Worm (Caenorhabditis elegans) whole organism, young adult: ENCODE data around the gene msp-38.

Experiments
- B0336.3 ChIP-seq: fragments of 200-800 bp; sonication (Bioruptor generic); IDR thresholded peaks from 2 replicates; pipeline ENCODE4 v1.3.6; 2022; ENCODE audit warnings: missing genetic modification characterization, missing compliant biosample characterization
- C17E4.6 ChIP-seq: fragments of 200-800 bp; sonication (Bioruptor generic); IDR thresholded peaks from 2 replicates; pipeline ENCODE4 v1.3.6; 2022; ENCODE audit warnings: missing genetic modification reagents, missing genetic modification characterization, missing compliant biosample characterization
- D2030.7 ChIP-seq: fragments of 200-800 bp; sonication (Bioruptor generic); IDR thresholded peaks from 2 replicates; pipeline ENCODE4 v1.3.6; 2022; ENCODE audit warnings: missing genetic modification reagents, missing genetic modification characterization, missing compliant biosample characterization
- F23B12.7 ChIP-seq: sonication (generic microtip); optimal IDR thresholded peaks from 2 replicates; lab custom pipeline; 2017; ENCODE audit warnings: missing genetic modification characterization, mild to moderate bottlenecking, missing compliant biosample characterization, antibody characterized with exemption, moderate library complexity; ENCODE audit not compliant: insufficient read depth
- F33H1.4 ChIP-seq: fragments of 200-800 bp; sonication (Bioruptor generic); IDR thresholded peaks from 2 replicates; pipeline ENCODE4 v1.3.6; 2022; ENCODE audit warnings: missing genetic modification reagents, missing genetic modification characterization, missing compliant biosample characterization
- F49E8.2 ChIP-seq: sonication (generic microtip); optimal IDR thresholded peaks from 3 replicates; lab custom pipeline; 2017; ENCODE audit warnings: missing genetic modification characterization, mild to moderate bottlenecking, missing compliant biosample characterization, antibody characterized with exemption, moderate library complexity; ENCODE audit not compliant: insufficient read depth
- F57A8.1 ChIP-seq: fragments of 200-800 bp; sonication (Bioruptor generic); optimal IDR thresholded peaks from 2 replicates; lab custom pipeline; 2018; ENCODE audit warnings: mild to moderate bottlenecking, missing genetic modification characterization, moderate library complexity, missing compliant biosample characterization
- F57C9.4 ChIP-seq: sonication (generic microtip); optimal IDR thresholded peaks from 2 replicates; lab custom pipeline; 2017; ENCODE audit warnings: mild to moderate bottlenecking, missing genetic modification characterization, missing compliant biosample characterization
- K11D2.4 ChIP-seq: fragments of 200-800 bp; sonication (Bioruptor generic); IDR thresholded peaks from 2 replicates; pipeline ENCODE4 v1.3.6; 2022; ENCODE audit warnings: missing genetic modification reagents, missing genetic modification characterization, missing compliant biosample characterization
- Y53G8AR.9 ChIP-seq: fragments of 200-800 bp; sonication (Bioruptor generic); conservative IDR thresholded peaks from 2 replicates; pipeline ENCODE4 v1.3.6; 2022; ENCODE audit warnings: missing genetic modification reagents, missing genetic modification characterization, missing compliant biosample characterization
- ZK185.1 ChIP-seq: sonication (generic microtip); optimal IDR thresholded peaks from 2 replicates; lab custom pipeline; 2016; ENCODE audit warnings: mild to moderate bottlenecking, missing genetic modification characterization, missing compliant biosample characterization; ENCODE audit not compliant: poor library complexity, severe bottlenecking
- ama-1 ChIP-seq, 3 experiments: fragments of 150-350 bp in 1 of 3; sonication (generic microtip) in 2 of 3; optimal IDR thresholded peaks; 2 replicates each; lab custom pipeline; 2014 to 2018; ENCODE audit warnings: missing biosample characterization in 2 of 3, missing genetic modification characterization in 2 of 3, missing genetic modification reagents in 2 of 3
- attf-5 ChIP-seq: fragments of 200-800 bp; sonication (Bioruptor generic); optimal IDR thresholded peaks from 2 replicates; lab custom pipeline; 2018; ENCODE audit warnings: mild to moderate bottlenecking, missing genetic modification characterization, missing compliant biosample characterization
- bed-2 ChIP-seq: fragments of 200-800 bp; sonication (Bioruptor generic); IDR thresholded peaks from 2 replicates; pipeline ENCODE4 v1.3.6; 2022; ENCODE audit warnings: missing genetic modification reagents, missing genetic modification characterization, missing compliant biosample characterization
- cebp-1 ChIP-seq, 2 experiments: fragments of 200-800 bp in 1 of 2; sonication (Bioruptor generic) in 1 of 2; sonication (generic microtip) in 1 of 2; IDR thresholded peaks in 1 of 2; optimal IDR thresholded peaks in 1 of 2; 2 replicates each; pipeline versions ENCODE4 v1.3.6 to Lab custom; 2017 to 2022; ENCODE audit warnings: missing compliant biosample characterization in 2 of 2, missing genetic modification characterization in 2 of 2, mild to moderate bottlenecking in 1 of 2, missing genetic modification reagents in 1 of 2, moderate library complexity in 1 of 2
- ceh-91 ChIP-seq: fragments of 200-800 bp; sonication (Bioruptor generic); IDR thresholded peaks from 2 replicates; pipeline ENCODE4 v1.3.6; 2022; ENCODE audit warnings: missing genetic modification reagents, missing genetic modification characterization, missing compliant biosample characterization
- dpl-1 ChIP-seq: fragments of 150-350 bp; optimal IDR thresholded peaks from 2 replicates; lab custom pipeline; 2014; ENCODE audit warnings: missing biosample characterization, missing genetic modification reagents, missing genetic modification characterization
- ekl-4 ChIP-seq: fragments of 200-800 bp; sonication (Bioruptor generic); IDR thresholded peaks from 2 replicates; pipeline ENCODE4 v1.3.6; 2022; ENCODE audit warnings: missing genetic modification reagents, missing genetic modification characterization, missing compliant biosample characterization
- hlh-12 ChIP-seq: sonication (generic microtip); optimal IDR thresholded peaks from 2 replicates; lab custom pipeline; 2016; ENCODE audit warnings: missing genetic modification characterization, missing compliant biosample characterization
- hmg-20 ChIP-seq: fragments of 200-800 bp; sonication (Bioruptor generic); IDR thresholded peaks from 2 replicates; pipeline ENCODE4 v1.3.6; 2022; ENCODE audit warnings: missing genetic modification reagents, missing genetic modification characterization, missing compliant biosample characterization
- hsf-1 ChIP-seq: fragments of 200-800 bp; sonication (Bioruptor generic); IDR thresholded peaks from 2 replicates; pipeline ENCODE4 v1.3.6; 2022; ENCODE audit warnings: missing genetic modification reagents, missing genetic modification characterization, missing compliant biosample characterization
- lin-26 ChIP-seq: fragments of 200-800 bp; sonication (Bioruptor generic); IDR thresholded peaks from 2 replicates; pipeline ENCODE4 v1.3.6; 2022; ENCODE audit warnings: missing genetic modification reagents, missing genetic modification characterization, missing compliant biosample characterization
- lin-54 ChIP-seq: fragments of 200-800 bp; sonication (Bioruptor generic); optimal IDR thresholded peaks from 2 replicates; lab custom pipeline; 2018; ENCODE audit warnings: mild to moderate bottlenecking, missing genetic modification characterization, missing compliant biosample characterization
- lsl-1 ChIP-seq: fragments of 200-800 bp; sonication (Bioruptor generic); optimal IDR thresholded peaks from 2 replicates; lab custom pipeline; 2018; ENCODE audit warnings: mild to moderate bottlenecking, missing genetic modification characterization, moderate library complexity, missing compliant biosample characterization
- madf-6 ChIP-seq: fragments of 200-800 bp; sonication (Bioruptor generic); IDR thresholded peaks from 2 replicates; pipeline ENCODE4 v1.3.6; 2022; ENCODE audit warnings: missing genetic modification reagents, missing genetic modification characterization, missing compliant biosample characterization
- mel-28 ChIP-seq: sonication (generic microtip); optimal IDR thresholded peaks from 2 replicates; lab custom pipeline; 2016; ENCODE audit warnings: borderline replicate concordance, mild to moderate bottlenecking, missing genetic modification characterization, missing compliant biosample characterization
- mxl-1 ChIP-seq: sonication (generic microtip); optimal IDR thresholded peaks from 2 replicates; lab custom pipeline; 2016; ENCODE audit warnings: missing genetic modification characterization, missing compliant biosample characterization
- nfyb-1 ChIP-seq: fragments of 200-800 bp; sonication (Bioruptor generic); IDR thresholded peaks from 2 replicates; pipeline ENCODE4 v1.3.6; 2022; ENCODE audit warnings: missing genetic modification reagents, missing genetic modification characterization, missing compliant biosample characterization
- pha-4 ChIP-seq: fragments of 150-350 bp; sonication (generic microtip); optimal IDR thresholded peaks from 2 replicates; lab custom pipeline; 2014; ENCODE audit warnings: missing biosample characterization, missing genetic modification reagents, missing genetic modification characterization
- rcor-1 ChIP-seq: fragments of 200-800 bp; sonication (Bioruptor generic); IDR thresholded peaks from 2 replicates; pipeline ENCODE4 v1.3.6; 2022; ENCODE audit warnings: missing genetic modification reagents, missing genetic modification characterization, missing compliant biosample characterization
- snpc-3.4 ChIP-seq: sonication (generic microtip); optimal IDR thresholded peaks from 2 replicates; lab custom pipeline; 2017; ENCODE audit warnings: missing genetic modification characterization, mild to moderate bottlenecking, missing compliant biosample characterization, antibody characterized with exemption, moderate library complexity, missing genotype, missing genetic modification reagents
- sptf-2 ChIP-seq: fragments of 200-800 bp; sonication (Bioruptor generic); optimal IDR thresholded peaks from 2 replicates; lab custom pipeline; 2018; ENCODE audit warnings: mild to moderate bottlenecking, missing genetic modification characterization, missing compliant biosample characterization
- tlf-1 ChIP-seq: fragments of 200-800 bp; sonication (Bioruptor generic); optimal IDR thresholded peaks from 2 replicates; lab custom pipeline; 2018; ENCODE audit warnings: mild to moderate bottlenecking, missing genetic modification characterization, missing compliant biosample characterization
- unc-130 ChIP-seq: sonication (generic microtip); optimal IDR thresholded peaks from 2 replicates; lab custom pipeline; 2016; ENCODE audit warnings: missing genetic modification reagents, missing genetic modification characterization, missing compliant biosample characterization
- zim-3 ChIP-seq: sonication (generic microtip); optimal IDR thresholded peaks from 2 replicates; lab custom pipeline; 2017; ENCODE audit warnings: mild to moderate bottlenecking, missing genetic modification characterization, moderate library complexity, missing compliant biosample characterization
- ztf-18 ChIP-seq: sonication (generic microtip); optimal IDR thresholded peaks from 2 replicates; lab custom pipeline; 2016; ENCODE audit warnings: missing genotype, mild to moderate bottlenecking, missing genetic modification characterization, missing compliant biosample characterization
- ztf-22 ChIP-seq: fragments of 200-800 bp; sonication (Bioruptor generic); optimal IDR thresholded peaks from 2 replicates; lab custom pipeline; 2018; ENCODE audit warnings: mild to moderate bottlenecking, missing genetic modification characterization, moderate library complexity, missing compliant biosample characterization

The msp-38 gene

DNA sequence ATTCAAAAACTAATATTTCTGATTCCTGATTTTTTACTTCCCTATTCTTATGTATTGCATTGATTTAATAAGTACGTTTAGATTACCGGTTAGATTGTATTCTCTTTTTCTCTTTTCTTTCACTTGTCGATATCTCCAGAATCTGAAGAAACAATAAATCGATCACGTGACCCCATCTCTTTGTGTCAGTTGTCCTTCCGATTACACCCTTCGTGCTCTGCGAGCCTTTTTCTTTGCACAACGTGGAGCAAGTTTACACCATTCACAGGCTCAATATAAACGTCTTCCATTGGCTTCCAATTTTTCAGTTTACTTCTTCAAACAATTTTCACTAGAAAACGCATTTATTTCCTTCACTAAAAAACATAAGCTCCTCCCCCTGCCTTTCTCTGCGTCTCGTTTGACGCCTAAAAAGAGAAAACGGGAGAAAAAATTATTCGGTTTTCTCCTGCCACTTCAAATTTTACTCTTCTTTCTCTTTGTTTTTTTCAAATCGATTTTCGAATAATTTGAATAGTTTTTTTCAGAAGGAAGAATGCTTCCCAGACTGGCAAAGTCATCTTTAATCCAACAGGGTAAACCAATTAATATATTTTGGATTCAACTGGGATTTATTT is 36.7 kb upstream of the msp-38 start, which contains the start of gene gta-1:
Gene gta-1, plus strand, starts transcription at position 528 of the 617 bp plus-strand sequence.
- no peak for TF ChIP-seq dpl-1
- no peak for TF ChIP-seq ztf-18 (tag; lab: Kevin White, UChicago)
- no peak for TF ChIP-seq K11D2.4
- TF ChIP-seq unc-130 (GFP tag; lab: Kevin White, UChicago) = no peak
- TF ChIP-seq cebp-1 (GFP tag; IDR thresholded peaks at IDR 0.05; lab: Robert Waterston, UW) = no peak
- peak; percentile 15 for TF ChIP-seq cebp-1 (tag; optimal IDR thresholded peaks at IDR 0.05; lab: Kevin White, UChicago)
- no peak for TF ChIP-seq ekl-4
- no peak for TF ChIP-seq attf-5 (GFP tag; lab: Kevin White, UChicago)
- TF ChIP-seq bed-2 (GFP tag; lab: Robert Waterston, UW) = no peak
- no peak for TF ChIP-seq pha-4
- no peak for TF ChIP-seq F57A8.1 (GFP tag; lab: Kevin White, UChicago)
- TF ChIP-seq ztf-22 (GFP tag; lab: Kevin White, UChicago) = no peak
- TF ChIP-seq ama-1 (optimal IDR thresholded peaks at IDR 0.05; lab: Kevin White, UChicago) = peak; percentile 50
- TF ChIP-seq ama-1 (GFP tag; optimal IDR thresholded peaks at IDR 0.05; lab: Kevin White, UChicago) = no peak
- TF ChIP-seq zim-3 (tag; lab: Kevin White, UChicago) = no peak
- no peak for TF ChIP-seq mxl-1 (tag; lab: Kevin White, UChicago)

DNA sequence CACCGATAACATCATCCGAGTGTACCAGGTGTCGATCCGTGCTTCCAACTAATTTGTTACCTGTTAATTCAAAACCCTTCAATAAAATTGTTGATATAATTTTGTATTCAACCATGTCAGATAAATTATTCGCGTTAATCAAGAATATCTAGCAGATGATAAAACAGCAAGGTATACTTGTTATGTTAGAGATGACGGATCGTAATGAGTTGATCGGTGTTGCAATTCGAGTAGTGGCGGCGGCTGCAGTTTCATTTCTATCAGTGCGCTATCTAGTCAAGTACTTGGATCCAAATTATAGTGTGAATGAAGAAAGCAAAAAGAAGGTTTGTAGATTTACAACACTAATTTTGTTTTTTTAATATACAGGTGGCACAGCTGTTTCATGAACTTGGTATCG is 34.2 kb upstream of the msp-38 start, which contains the start of gene mspn-1:
Gene mspn-1, plus strand, starts transcription at position 190 of the 400 bp plus-strand sequence.
- no peak for TF ChIP-seq F23B12.7 (tag; lab: Kevin White, UChicago)
- peak; percentile 46 for TF ChIP-seq tlf-1 (GFP tag; lab: Kevin White, UChicago)
- no peak for TF ChIP-seq dpl-1
- peak; percentile 36 for TF ChIP-seq F33H1.4 (GFP tag; lab: Robert Waterston, UW)
- TF ChIP-seq hlh-12 (tag; lab: Kevin White, UChicago) = no peak
- peak; percentile 17 for TF ChIP-seq F49E8.2 (tag; lab: Kevin White, UChicago)
- peak; percentile 65; the same call in 1 of the 2 replicates for TF ChIP-seq B0336.3 (GFP tag; lab: Robert Waterston, UW)
- peak; percentile 18; the same call in 1 of the 2 replicates for TF ChIP-seq D2030.7 (GFP tag; lab: Robert Waterston, UW)
- TF ChIP-seq C17E4.6 (GFP tag; lab: Robert Waterston, UW) = peak; percentile 52; the same call in 1 of the 2 replicates
- peak; percentile 8 for TF ChIP-seq snpc-3.4 (tag; lab: Kevin White, UChicago)
- peak; percentile 54; the same call in 1 of the 2 replicates for TF ChIP-seq madf-6
- no peak for TF ChIP-seq mel-28 (tag; lab: Kevin White, UChicago)
- TF ChIP-seq ama-1 (optimal IDR thresholded peaks at IDR 0.05; lab: Kevin White, UChicago) = no peak
- peak in 1 of 2 experiments; percentile 37 for TF ChIP-seq ama-1 (GFP tag; optimal IDR thresholded peaks at IDR 0.05; lab: Kevin White, UChicago)
- no peak for TF ChIP-seq ceh-91 (GFP tag; lab: Robert Waterston, UW)
- TF ChIP-seq mxl-1 (tag; lab: Kevin White, UChicago) = no peak
- peak; percentile 16 for TF ChIP-seq lsl-1
- peak; percentile 61; the same call in 1 of the 2 replicates for TF ChIP-seq hsf-1 (GFP tag; lab: Robert Waterston, UW)
- peak; percentile 43 for TF ChIP-seq lin-54
- TF ChIP-seq hmg-20 (GFP tag; lab: Robert Waterston, UW) = no peak
- no peak for TF ChIP-seq ztf-22 (GFP tag; lab: Kevin White, UChicago)
- no peak for TF ChIP-seq nfyb-1 (GFP tag; lab: Robert Waterston, UW)
- TF ChIP-seq ZK185.1 = no peak
- TF ChIP-seq F57C9.4 (tag; lab: Kevin White, UChicago) = no peak
- 0 out of 2 replicates have a peak, but pooled peaks have one; percentile 48 for TF ChIP-seq lin-26 (GFP tag; lab: Robert Waterston, UW)
- TF ChIP-seq Y53G8AR.9 (GFP tag; lab: Robert Waterston, UW) = peak; percentile 74; the same call in 1 of the 2 replicates
- TF ChIP-seq sptf-2 (GFP tag; lab: Kevin White, UChicago) = no peak
- TF ChIP-seq rcor-1 (GFP tag; lab: Robert Waterston, UW) = peak; percentile 21; the same call in 1 of the 2 replicates
